Fruit fly (Drosophila melanogaster): Measurements from ENCODE around the gene CG12983.

- TF ChIP-seq CG8478 (optimal IDR thresholded peaks at IDR 0.05), result no peak
- no peak for TF ChIP-seq CTCF (optimal IDR thresholded peaks at IDR 0.05)
These were observed 43.5 kb downstream of the CG12983 start for dm6 chr3L:20923030-20923591.
